Fruit fly (Drosophila melanogaster) whole organism, pupa: Measurements from ENCODE around the gene CG13733.

Experiments used
- CG10348 ChIP-seq: fragments of 200-800 bp; sonication (Bioruptor generic); IDR thresholded peaks from 2 replicates; pipeline ENCODE4 v1.3.6; 2022; ENCODE audit warnings: missing biosample characterization, missing genetic modification characterization
- CG12605 ChIP-seq: fragments of 200-800 bp; sonication (Bioruptor generic); IDR thresholded peaks from 2 replicates; pipeline ENCODE4 v1.3.6; 2022; ENCODE audit warnings: missing biosample characterization, missing genetic modification characterization
- CG14655 ChIP-seq: fragments of 200-800 bp; sonication (Bioruptor generic); optimal IDR thresholded peaks from 3 replicates; lab custom pipeline; 2017; ENCODE audit warnings: mild to moderate bottlenecking, missing biosample characterization, missing genetic modification reagents, missing genetic modification characterization
- CG15710 ChIP-seq: fragments of 200-800 bp; sonication (Bioruptor generic); optimal IDR thresholded peaks from 2 replicates; lab custom pipeline; 2018; ENCODE audit warnings: missing biosample characterization, mild to moderate bottlenecking, missing genetic modification characterization, moderate library complexity
- CG17806 ChIP-seq: fragments of 200-800 bp; sonication (Bioruptor generic); optimal IDR thresholded peaks from 2 replicates; lab custom pipeline; 2018; ENCODE audit warnings: missing biosample characterization, mild to moderate bottlenecking, missing genetic modification characterization, moderate library complexity
- CG32121 ChIP-seq: fragments of 200-800 bp; sonication (Bioruptor generic); IDR thresholded peaks from 2 replicates; pipeline ENCODE4 v1.3.6; 2022; ENCODE audit warnings: missing biosample characterization, missing genetic modification characterization
- CG34367 ChIP-seq: fragments of 200-800 bp; sonication (Bioruptor generic); optimal IDR thresholded peaks from 2 replicates; lab custom pipeline; 2018; ENCODE audit warnings: missing biosample characterization, mild to moderate bottlenecking, missing genetic modification characterization
- CG4496 ChIP-seq: fragments of 200-800 bp; sonication (Bioruptor generic); IDR thresholded peaks from 3 replicates; pipeline ENCODE4 v1.3.6; 2022; ENCODE audit warnings: missing biosample characterization, missing genetic modification characterization
- CG8159 ChIP-seq: fragments of 200-800 bp; sonication (Bioruptor generic); optimal IDR thresholded peaks from 3 replicates; lab custom pipeline; 2018; ENCODE audit warnings: missing biosample characterization, mild to moderate bottlenecking, missing genetic modification characterization, moderate library complexity
- CG8301 ChIP-seq: fragments of 200-800 bp; sonication (Bioruptor generic); optimal IDR thresholded peaks from 2 replicates; lab custom pipeline; 2018; ENCODE audit warnings: missing biosample characterization, mild to moderate bottlenecking, missing genetic modification characterization
- CG9948 ChIP-seq: fragments of 200-800 bp; sonication (Bioruptor generic); optimal IDR thresholded peaks from 2 replicates; lab custom pipeline; 2018; ENCODE audit warnings: missing biosample characterization, mild to moderate bottlenecking, missing genetic modification characterization, moderate library complexity
- D1 ChIP-seq: fragments of 200-800 bp; sonication (Bioruptor generic); optimal IDR thresholded peaks from 2 replicates; lab custom pipeline; 2018; ENCODE audit warnings: missing biosample characterization, mild to moderate bottlenecking, missing genetic modification characterization, moderate library complexity
- EcR ChIP-seq: fragments of 200-800 bp; sonication (Bioruptor generic); optimal IDR thresholded peaks from 3 replicates; lab custom pipeline; 2019; ENCODE audit warnings: missing biosample characterization, missing genetic modification characterization, mild to moderate bottlenecking, moderate library complexity, missing genetic modification reagents
- Ets98B ChIP-seq: fragments of 200-800 bp; sonication (Bioruptor generic); IDR thresholded peaks from 2 replicates; pipeline ENCODE4 v1.3.6; 2022; ENCODE audit warnings: missing biosample characterization, missing genetic modification characterization
- Pif1A ChIP-seq: fragments of 200-800 bp; sonication (Bioruptor generic); optimal IDR thresholded peaks from 3 replicates; lab custom pipeline; 2016; ENCODE audit warnings: missing biosample characterization, missing genetic modification characterization
- Pif1B ChIP-seq: fragments of 200-800 bp; sonication (Bioruptor generic); optimal IDR thresholded peaks from 3 replicates; lab custom pipeline; 2016; ENCODE audit warnings: missing biosample characterization, missing genetic modification characterization
- Snoo ChIP-seq: fragments of 200-800 bp; sonication (Bioruptor generic); optimal IDR thresholded peaks from 3 replicates; lab custom pipeline; 2017; ENCODE audit warnings: missing biosample characterization, mild to moderate bottlenecking, missing genetic modification characterization, inconsistent platforms
- fd96Ca ChIP-seq: fragments of 200-800 bp; sonication (Bioruptor generic); IDR thresholded peaks from 3 replicates; pipeline ENCODE4 v1.3.6; 2022; ENCODE audit warnings: missing biosample characterization, missing genetic modification characterization
- gl ChIP-seq: fragments of 200-800 bp; sonication (Bioruptor generic); optimal IDR thresholded peaks from 2 replicates; lab custom pipeline; 2018; ENCODE audit warnings: missing biosample characterization, mild to moderate bottlenecking, missing genetic modification characterization
- rn ChIP-seq: fragments of 200-800 bp; sonication (Bioruptor generic); IDR thresholded peaks from 2 replicates; pipeline ENCODE4 v1.3.6; 2022; ENCODE audit warnings: missing biosample characterization, missing genetic modification characterization

The CG13733 gene

DNA sequence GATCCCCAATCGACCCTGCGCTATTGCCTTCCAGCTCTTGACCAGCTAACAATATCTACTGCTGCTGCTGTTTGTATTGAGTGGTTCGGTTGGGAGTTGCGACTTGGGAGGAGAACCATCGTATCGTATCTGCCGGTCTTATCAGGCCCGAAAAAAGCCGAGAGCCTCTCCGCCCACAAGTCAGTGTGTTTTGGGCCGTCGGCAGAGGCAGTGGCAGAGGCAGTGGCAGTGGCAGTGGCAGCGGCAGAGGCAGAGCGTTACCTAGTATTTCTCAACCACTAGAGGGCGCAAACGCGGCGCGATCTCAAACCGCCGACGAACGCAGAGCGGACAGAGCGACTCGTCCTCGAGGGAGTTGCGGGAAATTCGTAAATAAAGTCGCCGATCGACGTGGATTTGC is 8.6 kb downstream of the CG13733 start, which contains the start of gene SecCl:
Gene SecCl (plus strand): TSS at position 18 of the 400 bp plus-strand sequence.
- TF ChIP-seq CG14655 = no peak
- no peak for TF ChIP-seq fd96Ca
- TF ChIP-seq rn (GFP tag; lab: Robert Waterston, UW) = no peak
- no peak for TF ChIP-seq CG8301 (tag; lab: Kevin White, UChicago)
- TF ChIP-seq CG9948 = no peak
- TF ChIP-seq Ets98B (GFP tag; lab: Robert Waterston, UW) = no peak
- TF ChIP-seq CG15710 = no peak
- no peak for TF ChIP-seq Pif1A (GFP tag; lab: Kevin White, UChicago)
- TF ChIP-seq CG4496 (GFP tag; lab: Robert Waterston, UW) = no peak
- no peak for TF ChIP-seq Snoo (tag; lab: Kevin White, UChicago)
- no peak for TF ChIP-seq D1
- TF ChIP-seq CG12605 (GFP tag; lab: Robert Waterston, UW) = no peak
- TF ChIP-seq EcR (GFP tag; lab: Kevin White, UChicago) = no peak
- TF ChIP-seq CG10348 (GFP tag; lab: Robert Waterston, UW) = no peak
- no peak for TF ChIP-seq CG17806 (tag; lab: Kevin White, UChicago)
- TF ChIP-seq CG34367 (tag; lab: Kevin White, UChicago) = no peak
- no peak for TF ChIP-seq CG32121
- TF ChIP-seq Pif1B (GFP tag; lab: Kevin White, UChicago) = no peak
- TF ChIP-seq CG8159 (tag; lab: Kevin White, UChicago) = no peak

DNA sequence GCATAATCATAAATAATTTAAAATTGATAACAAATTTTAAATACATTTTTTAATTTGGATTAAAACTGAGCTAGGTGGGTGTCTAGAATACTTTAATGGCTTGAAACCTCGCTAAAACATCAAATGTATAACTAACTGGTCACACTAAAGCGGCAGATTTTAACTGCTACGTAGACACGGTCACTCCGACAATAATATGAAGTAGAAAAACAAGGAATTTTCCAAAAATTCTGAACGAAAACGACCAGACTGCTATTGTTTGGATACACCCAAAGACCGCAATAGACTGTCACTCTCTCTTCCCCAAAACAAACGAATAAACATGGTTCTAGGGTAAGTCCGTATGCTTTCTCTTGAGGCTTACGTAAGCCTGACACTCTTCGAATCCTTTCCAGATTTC is 12.9 kb downstream of the CG13733 start, which contains the start of gene QIL1:
Gene QIL1 (plus strand): TSS at position 142 of the 400 bp plus-strand sequence.
- no peak for TF ChIP-seq CG15710
- TF ChIP-seq D1 = peak; percentile 93

- TF ChIP-seq CG34367 (tag; lab: Kevin White, UChicago) = no peak
- TF ChIP-seq CG32121 = no peak
- no peak for TF ChIP-seq CG12605 (GFP tag; lab: Robert Waterston, UW)
- TF ChIP-seq CG10348 (GFP tag; lab: Robert Waterston, UW) = no peak
- TF ChIP-seq Pif1B (GFP tag; lab: Kevin White, UChicago) = no peak
- no peak for TF ChIP-seq gl (tag; lab: Kevin White, UChicago)
- TF ChIP-seq CG15710 = no peak
- no peak for TF ChIP-seq Ets98B (GFP tag; lab: Robert Waterston, UW)
- TF ChIP-seq CG8301 (tag; lab: Kevin White, UChicago) = no peak
- no peak for TF ChIP-seq EcR (GFP tag; lab: Kevin White, UChicago)
- TF ChIP-seq CG9948 = no peak
These were observed 16.3 kb downstream of the CG13733 start for dm6 chr3L:17462474-17462873.

DNA sequence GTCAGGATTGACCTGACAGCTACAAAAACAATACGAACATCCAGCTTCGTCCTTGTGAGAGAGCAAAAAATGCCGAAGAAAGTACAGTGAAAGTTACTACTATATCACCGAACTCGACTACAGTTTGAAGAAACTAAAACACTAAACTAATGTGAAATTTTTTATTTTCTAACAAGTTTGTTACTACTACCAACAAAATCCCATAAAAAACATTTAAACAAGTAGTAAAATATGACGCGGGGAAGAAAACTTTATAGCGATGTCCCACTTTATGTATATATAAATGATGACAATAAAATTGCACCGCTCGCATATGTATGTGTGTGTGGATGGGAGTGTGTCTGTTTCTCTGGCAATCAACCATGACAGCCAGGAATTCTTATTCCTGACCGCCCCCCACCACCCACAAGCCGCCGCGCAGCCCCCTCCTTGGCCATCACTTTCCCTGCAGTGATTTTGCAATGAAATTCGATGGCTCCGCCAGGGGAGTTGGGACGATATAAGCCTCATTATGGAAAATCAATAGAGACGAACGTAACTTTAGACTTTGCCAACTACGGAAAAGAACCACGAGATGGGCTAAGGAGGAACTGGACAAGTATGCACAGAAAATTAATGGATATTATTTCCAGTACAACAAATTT is 17.2 kb downstream of the CG13733 start:
- TF ChIP-seq CG8159 (tag; lab: Kevin White, UChicago) = no peak
- TF ChIP-seq EcR (GFP tag; lab: Kevin White, UChicago) = no peak
- no peak for TF ChIP-seq CG15710
- TF ChIP-seq CG17806 (tag; lab: Kevin White, UChicago) = no peak
- TF ChIP-seq rn (GFP tag; lab: Robert Waterston, UW) = no peak
- no peak for TF ChIP-seq CG9948
- no peak for TF ChIP-seq CG34367 (tag; lab: Kevin White, UChicago)
- TF ChIP-seq CG4496 (GFP tag; lab: Robert Waterston, UW) = no peak
- no peak for TF ChIP-seq D1
- no peak for TF ChIP-seq CG8301 (tag; lab: Kevin White, UChicago)
- TF ChIP-seq CG32121 = no peak
- TF ChIP-seq CG12605 (GFP tag; lab: Robert Waterston, UW) = no peak
- TF ChIP-seq Ets98B (GFP tag; lab: Robert Waterston, UW) = no peak

DNA sequence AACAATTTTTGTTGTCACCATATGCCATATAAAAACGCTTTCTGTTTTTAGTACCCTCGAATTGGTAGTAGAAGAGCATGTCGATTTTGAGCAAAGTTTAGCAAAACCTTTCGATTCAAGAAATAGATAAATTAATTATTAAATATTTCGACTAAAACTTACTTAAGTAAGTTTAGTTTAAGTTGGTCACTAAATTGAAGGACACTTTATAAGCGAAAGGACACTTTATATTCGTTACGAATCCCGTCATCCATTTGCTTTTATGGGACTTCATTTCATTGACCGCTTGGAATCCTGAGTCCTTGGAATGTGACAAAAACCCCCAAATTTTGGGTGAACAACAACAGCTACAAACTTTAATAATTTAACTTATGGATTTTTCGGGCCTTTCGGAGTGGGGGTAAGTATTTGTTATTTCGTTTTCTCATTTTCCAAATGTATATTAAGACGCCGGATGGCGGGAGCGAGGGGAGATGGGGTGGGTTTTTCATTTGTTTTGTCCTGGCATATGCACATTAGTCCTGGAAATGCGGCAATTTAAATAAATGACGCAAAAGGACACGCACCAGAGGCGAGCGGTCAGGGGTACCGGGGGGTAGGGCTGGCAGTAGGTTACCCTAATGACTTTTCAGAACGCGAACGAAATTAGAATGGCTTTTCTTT is 19.7 kb downstream of the CG13733 start:
- TF ChIP-seq fd96Ca (no peak), CG10348 (GFP tag; lab: Robert Waterston, UW) (no peak), Snoo (tag; lab: Kevin White, UChicago) (no peak), CG8301 (tag; lab: Kevin White, UChicago) (no peak), Ets98B (GFP tag; lab: Robert Waterston, UW) (no peak), CG9948 (no peak), CG8159 (tag; lab: Kevin White, UChicago) (no peak), CG4496 (GFP tag; lab: Robert Waterston, UW) (no peak), CG17806 (tag; lab: Kevin White, UChicago) (no peak), EcR (GFP tag; lab: Kevin White, UChicago) (no peak)

- TF ChIP-seq fd96Ca (no peak), gl (tag; lab: Kevin White, UChicago) (no peak), CG8159 (tag; lab: Kevin White, UChicago) (peak; percentile 14)
These were observed 21.0 kb downstream of the CG13733 start for dm6 chr3L:17457695-17458242.

dm6 chr3L:17447881-17448280 is 30.8 kb downstream of the CG13733 start:
- TF ChIP-seq Snoo (tag; lab: Kevin White, UChicago) (no peak), CG9948 (no peak), Ets98B (GFP tag; lab: Robert Waterston, UW) (no peak), CG12605 (GFP tag; lab: Robert Waterston, UW) (no peak), CG32121 (no peak), CG14655 (no peak), D1 (no peak), gl (tag; lab: Kevin White, UChicago) (no peak), CG8301 (tag; lab: Kevin White, UChicago) (no peak), Pif1A (GFP tag; lab: Kevin White, UChicago) (no peak)
- TF ChIP-seq, all 21 proteins: peak for 0
